Worm (Caenorhabditis elegans) whole organism, L3 larva: ENCODE data around the gene tag-52.

Experiments
- R02D3.7 ChIP-seq: fragments of 150-350 bp; optimal IDR thresholded peaks from 2 replicates; lab custom pipeline; 2014; ENCODE audit warnings: missing biosample characterization, missing genetic modification characterization
- aly-2 ChIP-seq: fragments of 150-350 bp; optimal IDR thresholded peaks from 2 replicates; lab custom pipeline; 2014; ENCODE audit warnings: missing biosample characterization, missing genetic modification characterization
- ama-1 ChIP-seq: fragments of 150-350 bp; optimal IDR thresholded peaks from 2 replicates; lab custom pipeline; 2018
- ceh-28 ChIP-seq: fragments of 150-350 bp; optimal IDR thresholded peaks from 2 replicates; lab custom pipeline; 2014; ENCODE audit warnings: missing biosample characterization, missing genetic modification reagents, missing genetic modification characterization
- ceh-82 ChIP-seq: fragments of 150-350 bp; optimal IDR thresholded peaks from 2 replicates; lab custom pipeline; 2014; ENCODE audit warnings: missing biosample characterization, missing genetic modification characterization
- ceh-9 ChIP-seq: sonication (generic microtip); optimal IDR thresholded peaks from 2 replicates; lab custom pipeline; 2018; ENCODE audit warnings: missing biosample characterization, missing genetic modification characterization
- daf-12 ChIP-seq: fragments of 150-350 bp; optimal IDR thresholded peaks from 2 replicates; lab custom pipeline; 2014; ENCODE audit warnings: missing biosample characterization, missing genetic modification reagents, missing genetic modification characterization
- egl-5 ChIP-seq: fragments of 150-350 bp; optimal IDR thresholded peaks from 2 replicates; lab custom pipeline; 2017; ENCODE audit warnings: missing biosample characterization, missing genetic modification reagents, missing genetic modification characterization, inconsistent platforms
- elt-2 ChIP-seq: sonication (generic microtip); optimal IDR thresholded peaks from 2 replicates; lab custom pipeline; 2016; ENCODE audit warnings: missing genetic modification reagents, mild to moderate bottlenecking, missing genetic modification characterization, missing compliant biosample characterization
- elt-3 ChIP-seq, 3 experiments: fragments of 150-350 bp in 1 of 3; sonication (generic microtip) in 2 of 3; optimal IDR thresholded peaks; 2 replicates in 2 of 3; 4 replicates in 1 of 3; lab custom pipeline; 2014 to 2017; ENCODE audit warnings: missing biosample characterization in 3 of 3, missing genetic modification characterization in 3 of 3
- eor-1 ChIP-seq, 2 experiments: fragments of 150-350 bp; optimal IDR thresholded peaks; 2 replicates each; lab custom pipeline; 2014 to 2018; ENCODE audit warnings: missing biosample characterization in 2 of 2, missing genetic modification characterization in 2 of 2
- fkh-10 ChIP-seq: sonication (generic microtip); optimal IDR thresholded peaks from 2 replicates; lab custom pipeline; 2017; ENCODE audit warnings: missing biosample characterization, missing genetic modification reagents, missing genetic modification characterization
- fkh-2 ChIP-seq: fragments of 150-350 bp; optimal IDR thresholded peaks from 2 replicates; lab custom pipeline; 2014; ENCODE audit warnings: missing biosample characterization, missing genetic modification reagents, missing genetic modification characterization
- fos-1 ChIP-seq: fragments of 150-350 bp; optimal IDR thresholded peaks from 2 replicates; lab custom pipeline; 2014; ENCODE audit warnings: missing biosample characterization, missing genetic modification characterization
- hmg-11 ChIP-seq: sonication (generic microtip); optimal IDR thresholded peaks from 2 replicates; lab custom pipeline; 2016; ENCODE audit warnings: missing genetic modification characterization, missing compliant biosample characterization
- jun-1 ChIP-seq: fragments of 150-350 bp; optimal IDR thresholded peaks from 2 replicates; lab custom pipeline; 2014; ENCODE audit warnings: missing biosample characterization, missing genetic modification reagents, missing genetic modification characterization
- lin-15B ChIP-seq: fragments of 150-350 bp; optimal IDR thresholded peaks from 2 replicates; lab custom pipeline; 2014; ENCODE audit warnings: missing biosample characterization, missing genetic modification characterization
- lin-39 ChIP-seq: fragments of 150-350 bp; optimal IDR thresholded peaks from 2 replicates; lab custom pipeline; 2018; ENCODE audit warnings: missing biosample characterization, missing genetic modification reagents, missing genetic modification characterization
- mdl-1 ChIP-seq: fragments of 150-350 bp; optimal IDR thresholded peaks from 2 replicates; lab custom pipeline; 2014; ENCODE audit warnings: missing biosample characterization, missing genetic modification characterization
- mml-1 ChIP-seq: fragments of 150-350 bp; sonication (generic microtip); optimal IDR thresholded peaks from 3 replicates; lab custom pipeline; 2014; ENCODE audit warnings: missing biosample characterization, missing genetic modification characterization
- nfya-1 ChIP-seq: sonication (generic microtip); optimal IDR thresholded peaks from 2 replicates; lab custom pipeline; 2017; ENCODE audit warnings: missing genetic modification characterization, mild to moderate bottlenecking, missing compliant biosample characterization, antibody characterized with exemption, moderate library complexity; ENCODE audit not compliant: insufficient read depth
- nhr-11 ChIP-seq: fragments of 150-350 bp; optimal IDR thresholded peaks from 2 replicates; lab custom pipeline; 2014; ENCODE audit warnings: missing biosample characterization, missing genetic modification characterization
- nhr-12 ChIP-seq: fragments of 150-350 bp; optimal IDR thresholded peaks from 2 replicates; lab custom pipeline; 2014; ENCODE audit warnings: missing biosample characterization, missing genetic modification characterization
- nhr-23 ChIP-seq: fragments of 150-350 bp; optimal IDR thresholded peaks from 2 replicates; lab custom pipeline; 2014; ENCODE audit warnings: missing biosample characterization, missing genetic modification reagents, missing genetic modification characterization
- nhr-25 ChIP-seq: sonication (generic microtip); optimal IDR thresholded peaks from 2 replicates; lab custom pipeline; 2017; ENCODE audit warnings: missing biosample characterization, missing genetic modification characterization
- nhr-28 ChIP-seq: fragments of 150-350 bp; optimal IDR thresholded peaks from 2 replicates; lab custom pipeline; 2014; ENCODE audit warnings: missing biosample characterization, missing genetic modification characterization
- nhr-43 ChIP-seq: sonication (generic microtip); optimal IDR thresholded peaks from 2 replicates; lab custom pipeline; 2016; ENCODE audit warnings: mild to moderate bottlenecking, missing genetic modification characterization, missing compliant biosample characterization; ENCODE audit not compliant: poor library complexity, severe bottlenecking
- nhr-76 ChIP-seq: fragments of 150-350 bp; sonication (generic microtip); optimal IDR thresholded peaks from 5 replicates; lab custom pipeline; 2014; ENCODE audit warnings: missing biosample characterization, missing genetic modification characterization
- pha-4 ChIP-seq: fragments of 150-350 bp; optimal IDR thresholded peaks from 2 replicates; lab custom pipeline; 2014; ENCODE audit warnings: missing biosample characterization, missing genetic modification reagents, missing genetic modification characterization
- pqm-1 ChIP-seq: fragments of 150-350 bp; optimal IDR thresholded peaks from 2 replicates; lab custom pipeline; 2017; ENCODE audit warnings: missing biosample characterization, missing genetic modification characterization, inconsistent platforms
- sea-2 ChIP-seq: fragments of 150-350 bp; sonication (generic microtip); optimal IDR thresholded peaks from 4 replicates; lab custom pipeline; 2014; ENCODE audit warnings: missing biosample characterization, missing genetic modification reagents, missing genetic modification characterization
- skn-1 ChIP-seq: fragments of 150-350 bp; optimal IDR thresholded peaks from 2 replicates; lab custom pipeline; 2014; ENCODE audit warnings: missing biosample characterization, missing genetic modification characterization
- snpc-4 ChIP-seq: fragments of 150-350 bp; optimal IDR thresholded peaks from 2 replicates; lab custom pipeline; 2014; ENCODE audit warnings: missing biosample characterization, missing genetic modification characterization
- tbx-2 ChIP-seq: sonication (generic microtip); optimal IDR thresholded peaks from 2 replicates; lab custom pipeline; 2016; ENCODE audit warnings: mild to moderate bottlenecking, missing genetic modification characterization, missing compliant biosample characterization
- unc-62 ChIP-seq: fragments of 150-350 bp; sonication (generic microtip); optimal IDR thresholded peaks from 4 replicates; lab custom pipeline; 2014; ENCODE audit warnings: missing biosample characterization, missing genetic modification reagents, missing genetic modification characterization
- ztf-11 ChIP-seq: fragments of 150-350 bp; optimal IDR thresholded peaks from 2 replicates; lab custom pipeline; 2014; ENCODE audit warnings: missing biosample characterization, missing genetic modification characterization

The tag-52 gene

ce11 chrX:3711581-3712101 is 33.3 kb upstream of the tag-52 start:
- no peak for TF ChIP-seq pha-4 (tag; lab: Kevin White, UChicago)
- TF ChIP-seq skn-1 (tag; lab: Kevin White, UChicago) = no peak
- peak; percentile 26 for TF ChIP-seq nfya-1
- peak; percentile 52 for TF ChIP-seq lin-39 (tag; lab: Kevin White, UChicago)
- peak; percentile 38 for TF ChIP-seq egl-5 (tag; lab: Kevin White, UChicago)
- TF ChIP-seq fos-1 (tag; lab: Kevin White, UChicago) = no peak

DNA sequence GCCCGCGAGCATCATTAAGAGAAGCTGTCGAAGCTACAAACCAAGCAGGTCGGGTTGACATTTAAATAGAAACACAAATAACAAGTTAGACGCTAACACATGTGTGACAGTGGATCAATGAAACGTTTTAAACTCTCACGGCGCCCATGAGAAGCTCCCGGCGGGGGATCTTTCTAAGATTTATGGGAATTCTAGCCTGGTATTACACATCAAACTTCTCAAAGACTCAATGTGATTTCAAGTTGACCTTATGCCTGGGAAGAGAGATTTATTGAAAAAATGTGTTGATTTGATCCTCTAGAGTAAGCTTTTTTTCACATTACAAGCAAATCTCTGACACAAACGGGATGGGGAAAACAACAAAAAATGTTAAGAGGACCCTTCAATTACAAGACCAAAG is 31.4 kb upstream of the tag-52 start:
- TF ChIP-seq ama-1 (lab: Kevin White, UChicago) (no peak), nhr-25 (tag; lab: Kevin White, UChicago) (no peak), skn-1 (tag; lab: Kevin White, UChicago) (no peak), mdl-1 (tag; lab: Kevin White, UChicago) (no peak), elt-3 (tag; optimal IDR thresholded peaks at IDR 0.05; lab: Kevin White, UChicago) (no peak), nhr-43 (tag; lab: Kevin White, UChicago) (no peak), pqm-1 (tag; lab: Kevin White, UChicago) (no peak), nhr-76 (tag; lab: Kevin White, UChicago) (no peak)

- no peak for TF ChIP-seq fkh-2 (tag; lab: Kevin White, UChicago)
- TF ChIP-seq unc-62 = no peak
- TF ChIP-seq elt-2 (tag; lab: Kevin White, UChicago) = no peak
- TF ChIP-seq eor-1 (tag; optimal IDR thresholded peaks at IDR 0.05; lab: Kevin White, UChicago) = no peak
- TF ChIP-seq sea-2 (GFP tag; lab: Kevin White, UChicago) = no peak
- TF ChIP-seq ceh-9 (tag; lab: Kevin White, UChicago) = no peak
- no peak for TF ChIP-seq nhr-23
- no peak for TF ChIP-seq tbx-2 (tag; lab: Kevin White, UChicago)
- no peak for TF ChIP-seq fkh-10 (GFP tag; lab: Kevin White, UChicago)
- no peak for TF ChIP-seq aly-2 (tag; lab: Kevin White, UChicago)
- TF ChIP-seq mml-1 = no peak
- no peak for TF ChIP-seq lin-15B
- TF ChIP-seq hmg-11 = no peak
- no peak for TF ChIP-seq nhr-43 (tag; lab: Kevin White, UChicago)
- no peak for TF ChIP-seq ceh-28 (tag; lab: Kevin White, UChicago)
- no peak for TF ChIP-seq nhr-12
- TF ChIP-seq R02D3.7 = no peak
- no peak for TF ChIP-seq nhr-25 (tag; lab: Kevin White, UChicago)
- TF ChIP-seq daf-12 (tag; lab: Kevin White, UChicago) = no peak
These were observed 28.0 kb upstream of the tag-52 start for ce11 chrX:3706319-3706718.

ce11 chrX:3705319-3705718 is 27.0 kb upstream of the tag-52 start:
- TF ChIP-seq aly-2 (tag; lab: Kevin White, UChicago) (no peak), lin-39 (tag; lab: Kevin White, UChicago) (peak; percentile 54), nhr-76 (tag; lab: Kevin White, UChicago) (no peak)

DNA sequence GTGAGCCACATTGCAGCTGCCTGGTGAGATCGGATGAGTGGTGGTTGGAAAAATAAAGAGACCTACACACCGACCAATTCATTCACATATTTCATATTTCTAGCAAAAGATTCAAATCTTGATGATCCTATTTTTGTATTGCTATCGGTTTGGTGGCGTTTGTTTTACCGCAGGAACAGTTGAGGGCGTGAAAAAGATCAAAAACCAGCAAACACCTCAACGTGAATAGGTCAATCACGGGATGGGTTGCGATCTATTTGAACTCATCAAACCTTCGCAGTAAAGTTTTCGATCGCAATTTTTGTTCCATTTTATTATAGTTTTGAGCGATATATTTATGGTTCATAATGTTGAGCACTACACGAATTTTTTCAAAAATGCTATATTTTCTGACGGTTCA is 23.5 kb upstream of the tag-52 start:
- TF ChIP-seq nhr-11 (no peak), nhr-12 (no peak), ztf-11 (tag; lab: Kevin White, UChicago) (no peak), lin-39 (tag; lab: Kevin White, UChicago) (no peak), ceh-28 (tag; lab: Kevin White, UChicago) (no peak), nhr-28 (tag; lab: Kevin White, UChicago) (no peak), unc-62 (no peak), mml-1 (no peak), jun-1 (tag; lab: Kevin White, UChicago) (no peak), ceh-82 (tag; lab: Kevin White, UChicago) (no peak), nhr-25 (tag; lab: Kevin White, UChicago) (no peak), elt-3 (tag; optimal IDR thresholded peaks at IDR 0.05; lab: Kevin White, UChicago) (no peak), lin-15B (no peak), snpc-4 (no peak), R02D3.7 (no peak), nhr-43 (tag; lab: Kevin White, UChicago) (no peak), nhr-23 (no peak)
